Worm (Caenorhabditis elegans): ENCODE measurements around the gene nekl-4.
A peak's percentile ranks its signal among the peaks of the same experiment; 100 is the strongest.

The nekl-4 gene

DNA sequence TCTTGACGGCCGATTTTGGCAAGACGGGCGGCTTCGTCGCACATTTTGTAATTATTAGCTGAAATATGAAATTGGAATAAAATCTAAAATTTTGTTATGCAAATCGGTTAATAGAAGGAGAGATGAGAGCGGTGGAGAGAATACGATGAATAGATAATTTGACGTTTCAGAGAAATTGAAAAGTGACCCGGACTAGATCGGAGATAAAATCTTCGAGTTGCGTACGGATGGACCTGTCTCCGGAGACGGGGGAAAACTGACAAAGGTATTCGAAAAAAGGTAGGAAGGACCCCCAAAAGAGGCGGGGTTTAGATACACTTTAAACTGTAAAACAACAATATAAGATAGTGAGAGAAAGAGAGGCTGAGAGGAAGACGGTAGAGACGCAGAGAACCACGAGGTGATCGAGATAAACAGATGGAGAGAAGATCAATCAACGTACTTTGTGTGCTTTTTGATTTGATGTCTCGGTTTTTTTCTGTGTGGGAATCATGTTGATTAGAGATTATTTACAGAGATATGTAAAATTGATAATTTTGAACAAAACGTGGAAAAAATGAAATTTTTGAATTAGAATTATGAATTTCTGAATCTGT lies 34.8 kb upstream of the nekl-4 start, which contains the start of gene F09F7.6:
TSS of gene F09F7.6 (minus strand) at position 64 of the 596 bp plus-strand sequence.
- no peak for TF ChIP-seq mab-5 (tag; optimal IDR thresholded peaks at IDR 0.05)
- no peak for TF ChIP-seq sptf-1 (tag; optimal IDR thresholded peaks at IDR 0.05)
- no peak for TF ChIP-seq cnd-1 (tag; optimal IDR thresholded peaks at IDR 0.05)
- TF ChIP-seq unc-120 (tag; optimal IDR thresholded peaks at IDR 0.05; ENCODE audit: poor library complexity, severe bottlenecking) = peak; percentile 39
- no peak for TF ChIP-seq nhr-2 (tag; optimal IDR thresholded peaks at IDR 0.05)
- TF ChIP-seq elt-1 (tag; optimal IDR thresholded peaks at IDR 0.05; ENCODE audit: borderline replicate concordance, insufficient read depth) = peak; percentile 84
- no peak for TF ChIP-seq tbx-8 (GFP tag; optimal IDR thresholded peaks at IDR 0.05)
- TF ChIP-seq ham-2 (GFP tag; optimal IDR thresholded peaks at IDR 0.05) = no peak

DNA sequence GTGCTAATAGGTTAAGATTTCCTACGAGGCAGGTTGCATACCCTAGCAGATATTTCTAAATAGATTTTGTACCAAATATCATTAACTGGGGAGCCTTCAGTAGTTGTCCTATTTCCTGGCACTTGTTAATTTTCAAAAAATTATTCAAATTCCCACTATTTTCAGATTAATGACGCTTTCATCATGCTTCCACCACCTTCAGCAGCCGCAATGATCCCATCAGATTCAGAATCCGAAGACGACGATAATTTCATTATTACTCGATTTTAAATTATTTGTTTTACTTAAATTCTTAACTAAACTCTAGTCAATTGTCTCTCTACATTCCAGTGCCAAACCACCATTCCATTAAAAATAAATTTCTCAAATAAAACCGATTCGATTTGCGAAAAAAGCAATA lies 33.5 kb upstream of the nekl-4 start:
- no peak for TF ChIP-seq lin-32 (GFP tag; optimal IDR thresholded peaks at IDR 0.05)
- no peak for TF ChIP-seq cnd-1 (tag; optimal IDR thresholded peaks at IDR 0.05)
- TF ChIP-seq M03D4.4 (tag; optimal IDR thresholded peaks at IDR 0.05) = no peak
- TF ChIP-seq nhr-28 (tag; optimal IDR thresholded peaks at IDR 0.05) = no peak
- no peak for TF ChIP-seq tbx-8 (GFP tag; optimal IDR thresholded peaks at IDR 0.05)
- no peak for TF ChIP-seq nhr-12 (tag; optimal IDR thresholded peaks at IDR 0.05)
- TF ChIP-seq nhr-76 (tag; optimal IDR thresholded peaks at IDR 0.05) = no peak

ce11 chrIII:5550193-5550592 lies 32.9 kb upstream of the nekl-4 start:
- TF ChIP-seq ceh-83 (GFP tag; optimal IDR thresholded peaks at IDR 0.05) (no peak), cnd-1 (tag; optimal IDR thresholded peaks at IDR 0.05) (no peak), hlh-1 (tag; optimal IDR thresholded peaks at IDR 0.05) (no peak), flh-1 (GFP tag; optimal IDR thresholded peaks at IDR 0.05) (no peak), sem-2 (GFP tag; optimal IDR thresholded peaks at IDR 0.05) (no peak), unc-120 (tag; optimal IDR thresholded peaks at IDR 0.05; ENCODE audit: poor library complexity, severe bottlenecking) (no peak), snpc-4 (tag; optimal IDR thresholded peaks at IDR 0.05) (no peak)

DNA sequence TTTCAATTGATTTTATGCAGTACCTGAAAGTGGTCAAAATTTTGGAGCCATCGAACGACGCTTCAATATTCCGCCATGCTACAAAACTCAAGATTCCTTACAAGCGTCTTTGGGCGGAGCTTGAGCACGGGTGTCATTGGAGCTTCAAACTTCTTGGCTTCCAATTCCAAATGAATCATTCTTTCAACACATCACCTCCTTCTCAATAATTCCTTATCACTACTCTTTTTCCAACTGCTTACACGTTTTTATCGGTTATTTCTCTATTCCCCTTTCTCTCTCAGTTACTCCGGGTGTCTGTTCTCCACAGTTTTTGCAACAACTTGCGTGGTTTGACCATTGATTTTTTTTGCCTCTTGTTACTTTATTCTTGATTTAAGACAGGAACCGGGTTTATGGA lies 29.4 kb upstream of the nekl-4 start, which contains the start of gene F09F7.5:
TSS of gene F09F7.5 (plus strand) at position 258 of the 400 bp plus-strand sequence.
- no peak for TF ChIP-seq sptf-1 (tag; optimal IDR thresholded peaks at IDR 0.05)
- no peak for TF ChIP-seq elt-3 (tag; optimal IDR thresholded peaks at IDR 0.05)
- TF ChIP-seq zip-8 (tag; optimal IDR thresholded peaks at IDR 0.05) = no peak
- TF ChIP-seq ztf-11 (tag; optimal IDR thresholded peaks at IDR 0.05) = no peak
- TF ChIP-seq sem-2 (GFP tag; optimal IDR thresholded peaks at IDR 0.05) = no peak
- no peak for TF ChIP-seq tbx-8 (GFP tag; optimal IDR thresholded peaks at IDR 0.05)
- TF ChIP-seq cnd-1 (tag; optimal IDR thresholded peaks at IDR 0.05) = no peak
- no peak for TF ChIP-seq pha-4 (tag; optimal IDR thresholded peaks at IDR 0.05)
- no peak for TF ChIP-seq unc-39 (tag; optimal IDR thresholded peaks at IDR 0.05)
- no peak for TF ChIP-seq lsy-2 (tag; optimal IDR thresholded peaks at IDR 0.05)
- TF ChIP-seq hlh-1 (tag; optimal IDR thresholded peaks at IDR 0.05) = no peak
- no peak for TF ChIP-seq lin-13 (tag; optimal IDR thresholded peaks at IDR 0.05)
- TF ChIP-seq mab-5 (tag; optimal IDR thresholded peaks at IDR 0.05) = no peak
- TF ChIP-seq ham-2 (GFP tag; optimal IDR thresholded peaks at IDR 0.05) = no peak
- no peak for TF ChIP-seq nhr-2 (tag; optimal IDR thresholded peaks at IDR 0.05)
- no peak for TF ChIP-seq drap-1 (GFP tag; optimal IDR thresholded peaks at IDR 0.05)
- no peak for TF ChIP-seq nhr-237 (tag; optimal IDR thresholded peaks at IDR 0.05)

ce11 chrIII:5546309-5546708 lies 29.0 kb upstream of the nekl-4 start:
- TF ChIP-seq zip-8 (tag; optimal IDR thresholded peaks at IDR 0.05) (no peak), nhr-237 (tag; optimal IDR thresholded peaks at IDR 0.05) (no peak), unc-120 (tag; optimal IDR thresholded peaks at IDR 0.05; ENCODE audit: poor library complexity, severe bottlenecking) (no peak), blmp-1 (tag; optimal IDR thresholded peaks at IDR 0.05) (no peak), ceh-39 (tag; optimal IDR thresholded peaks at IDR 0.05) (no peak), elt-1 (tag; optimal IDR thresholded peaks at IDR 0.05; ENCODE audit: borderline replicate concordance, insufficient read depth) (no peak), lsy-2 (tag; optimal IDR thresholded peaks at IDR 0.05) (no peak), lin-32 (GFP tag; optimal IDR thresholded peaks at IDR 0.05) (no peak), sptf-1 (tag; optimal IDR thresholded peaks at IDR 0.05) (no peak), cnd-1 (tag; optimal IDR thresholded peaks at IDR 0.05) (no peak), elt-3 (tag; optimal IDR thresholded peaks at IDR 0.05) (no peak), sem-2 (GFP tag; optimal IDR thresholded peaks at IDR 0.05) (no peak), nhr-2 (tag; optimal IDR thresholded peaks at IDR 0.05) (no peak), nhr-12 (tag; optimal IDR thresholded peaks at IDR 0.05) (no peak), ceh-83 (GFP tag; optimal IDR thresholded peaks at IDR 0.05) (no peak), bed-3 (GFP tag; optimal IDR thresholded peaks at IDR 0.05) (no peak), unc-39 (tag; optimal IDR thresholded peaks at IDR 0.05) (no peak), snpc-4 (tag; optimal IDR thresholded peaks at IDR 0.05) (no peak)

All from whole organism, mixed stage, embryonic.